Worm (Caenorhabditis elegans) whole organism, early embryonic: ENCODE measurements around the gene T24C4.10.

Experiments used
- B0310.2 ChIP-seq: sonication (generic microtip); optimal IDR thresholded peaks from 2 replicates; lab custom pipeline; 2016; ENCODE audit warnings: mild to moderate bottlenecking, missing genetic modification characterization, missing compliant biosample characterization
- F13C5.2 ChIP-seq: sonication (generic microtip); optimal IDR thresholded peaks from 2 replicates; lab custom pipeline; 2017; ENCODE audit warnings: mild to moderate bottlenecking, missing genetic modification characterization, inconsistent platforms, missing compliant biosample characterization
- aly-1 ChIP-seq: sonication (generic microtip); optimal IDR thresholded peaks from 2 replicates; lab custom pipeline; 2016; ENCODE audit warnings: missing genetic modification characterization, missing compliant biosample characterization
- ama-1 ChIP-seq: fragments of 150-350 bp; optimal IDR thresholded peaks from 2 replicates; lab custom pipeline; 2014
- ceh-13 ChIP-seq: fragments of 200-800 bp; sonication (Bioruptor generic); optimal IDR thresholded peaks from 2 replicates; lab custom pipeline; 2018; ENCODE audit warnings: mild to moderate bottlenecking, missing genetic modification characterization, missing compliant biosample characterization
- ceh-36 ChIP-seq: sonication (generic microtip); optimal IDR thresholded peaks from 2 replicates; lab custom pipeline; 2016; ENCODE audit warnings: missing genetic modification characterization, inconsistent platforms, missing compliant biosample characterization
- ets-7 ChIP-seq: sonication (generic microtip); optimal IDR thresholded peaks from 2 replicates; lab custom pipeline; 2016; ENCODE audit warnings: missing genotype, missing genetic modification characterization, missing compliant biosample characterization
- flt-1 ChIP-seq: fragments of 200-800 bp; sonication (Bioruptor generic); IDR thresholded peaks from 2 replicates; pipeline ENCODE4 v1.3.6; 2022; ENCODE audit warnings: missing genetic modification characterization, missing compliant biosample characterization
- hmbx-1 ChIP-seq: sonication (generic microtip); optimal IDR thresholded peaks from 2 replicates; lab custom pipeline; 2016; ENCODE audit warnings: mild to moderate bottlenecking, missing genetic modification characterization, missing compliant biosample characterization
- hmg-4 ChIP-seq: fragments of 200-800 bp; sonication (Bioruptor generic); optimal IDR thresholded peaks from 2 replicates; lab custom pipeline; 2018; ENCODE audit warnings: mild to moderate bottlenecking, missing genetic modification characterization, missing compliant biosample characterization
- hnd-1 ChIP-seq: sonication (generic microtip); optimal IDR thresholded peaks from 2 replicates; lab custom pipeline; 2016; ENCODE audit warnings: missing genetic modification characterization, missing compliant biosample characterization
- pes-1 ChIP-seq: fragments of 200-800 bp; sonication (Bioruptor generic); IDR thresholded peaks from 2 replicates; pipeline ENCODE4 v1.3.6; 2022; ENCODE audit warnings: missing genetic modification reagents, missing genetic modification characterization, missing compliant biosample characterization
- scrt-1 ChIP-seq: fragments of 200-800 bp; sonication (Bioruptor generic); IDR thresholded peaks from 2 replicates; pipeline ENCODE4 v1.3.6; 2022; ENCODE audit warnings: missing genetic modification characterization, missing compliant biosample characterization
- sea-1 ChIP-seq: fragments of 200-800 bp; sonication (Bioruptor generic); conservative IDR thresholded peaks from 2 replicates; pipeline ENCODE4 v1.3.6; 2022; ENCODE audit warnings: missing genetic modification characterization, missing compliant biosample characterization
- tbx-11 ChIP-seq: fragments of 200-800 bp; sonication (Bioruptor generic); IDR thresholded peaks from 2 replicates; pipeline ENCODE4 v1.3.6; 2022; ENCODE audit warnings: missing genetic modification characterization, missing compliant biosample characterization
- tbx-37 ChIP-seq: fragments of 200-800 bp; sonication (Bioruptor generic); conservative IDR thresholded peaks from 2 replicates; pipeline ENCODE4 v1.3.6; 2022; ENCODE audit warnings: missing genetic modification reagents, missing genetic modification characterization, missing compliant biosample characterization
- tra-4 ChIP-seq: sonication (generic microtip); optimal IDR thresholded peaks from 2 replicates; lab custom pipeline; 2017; ENCODE audit warnings: missing genetic modification characterization, missing compliant biosample characterization

The T24C4.10 gene

ce11 chrIII:900134-900533, 9.1 kb upstream of the T24C4.10 start:
- TF ChIP-seq ceh-13 (GFP tag; lab: Kevin White, UChicago), result no peak
- TF ChIP-seq hmg-4 (GFP tag; lab: Kevin White, UChicago), result no peak
- TF ChIP-seq ceh-36 (tag; lab: Kevin White, UChicago), result no peak
- TF ChIP-seq pes-1, result no peak
- no peak for TF ChIP-seq hnd-1 (tag; lab: Kevin White, UChicago)
- no peak for TF ChIP-seq F13C5.2 (tag; lab: Kevin White, UChicago)
- TF ChIP-seq B0310.2 (tag; lab: Kevin White, UChicago), result no peak
- TF ChIP-seq tbx-11, result no peak
- no peak for TF ChIP-seq ets-7 (tag; lab: Kevin White, UChicago)
- no peak for TF ChIP-seq hmbx-1 (tag; lab: Kevin White, UChicago)

DNA sequence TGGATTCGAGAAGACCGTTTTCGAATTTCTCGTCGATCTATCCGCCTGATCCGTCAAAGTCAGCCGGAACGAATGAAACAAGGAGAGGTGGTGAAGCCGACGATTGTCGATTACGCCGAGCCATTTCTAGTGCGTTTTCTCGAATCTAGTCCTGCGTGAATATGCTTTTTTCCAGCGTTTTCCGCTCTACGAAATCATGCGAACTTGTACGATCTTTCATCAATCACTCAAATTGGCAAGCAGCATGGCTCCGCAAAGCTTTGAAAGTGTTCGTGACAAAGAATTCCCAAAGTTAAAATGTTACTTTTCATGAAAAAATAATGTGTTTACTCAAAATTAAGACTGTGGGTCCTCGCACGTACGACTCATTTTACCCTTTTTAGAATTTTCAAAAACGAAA, 5.9 kb upstream of the T24C4.10 start:
- TF ChIP-seq sea-1, result no peak
- TF ChIP-seq flt-1 (GFP tag; lab: Robert Waterston, UW), result no peak
- no peak for TF ChIP-seq scrt-1 (GFP tag; lab: Robert Waterston, UW)
- no peak for TF ChIP-seq ama-1 (lab: Kevin White, UChicago)
- no peak for TF ChIP-seq ets-7 (tag; lab: Kevin White, UChicago)
- TF ChIP-seq tra-4 (tag; lab: Kevin White, UChicago), result no peak
- no peak for TF ChIP-seq ceh-13 (GFP tag; lab: Kevin White, UChicago)
- TF ChIP-seq pes-1, result no peak
- no peak for TF ChIP-seq ceh-36 (tag; lab: Kevin White, UChicago)
- no peak for TF ChIP-seq aly-1 (tag; lab: Kevin White, UChicago)
- TF ChIP-seq F13C5.2 (tag; lab: Kevin White, UChicago), result no peak

DNA sequence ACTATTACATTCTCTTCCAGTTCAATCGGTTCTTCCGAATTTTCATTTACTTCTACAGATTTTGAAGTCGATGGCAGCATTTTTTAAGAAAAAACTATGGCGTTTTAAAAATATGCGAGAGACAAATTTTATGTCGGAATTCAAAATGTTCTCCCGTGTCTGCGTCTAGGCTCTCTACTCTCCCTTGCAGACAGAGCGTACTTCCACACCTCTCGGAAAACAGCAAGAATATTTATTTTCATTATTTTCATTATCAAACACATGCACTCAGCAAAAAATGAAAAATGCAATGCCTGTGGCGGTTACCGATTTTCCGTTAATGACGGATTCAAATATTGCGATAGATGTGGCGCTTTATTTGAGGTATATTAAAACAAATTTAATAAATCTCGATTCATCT, 4.5 kb upstream of the T24C4.10 start, which contains the start of the genes ztf-18 and F23H11.2:
Gene ztf-18 (minus strand): TSS at position 188 of the 400 bp plus-strand sequence.
Gene F23H11.2 (plus strand): TSS at position 223 of the 400 bp plus-strand sequence.
- no peak for TF ChIP-seq pes-1
- TF ChIP-seq ets-7 (tag; lab: Kevin White, UChicago), result no peak
- no peak for TF ChIP-seq flt-1 (GFP tag; lab: Robert Waterston, UW)
- no peak for TF ChIP-seq sea-1
- no peak for TF ChIP-seq tbx-11
- no peak for TF ChIP-seq tra-4 (tag; lab: Kevin White, UChicago)
- TF ChIP-seq F13C5.2 (tag; lab: Kevin White, UChicago), result no peak
- no peak for TF ChIP-seq ceh-36 (tag; lab: Kevin White, UChicago)
- TF ChIP-seq scrt-1 (GFP tag; lab: Robert Waterston, UW), result no peak
- TF ChIP-seq hmbx-1 (tag; lab: Kevin White, UChicago), result no peak

ce11 chrIII:888983-889549, 2.0 kb downstream of the T24C4.10 start:
- no peak for TF ChIP-seq ets-7 (tag; lab: Kevin White, UChicago)

DNA sequence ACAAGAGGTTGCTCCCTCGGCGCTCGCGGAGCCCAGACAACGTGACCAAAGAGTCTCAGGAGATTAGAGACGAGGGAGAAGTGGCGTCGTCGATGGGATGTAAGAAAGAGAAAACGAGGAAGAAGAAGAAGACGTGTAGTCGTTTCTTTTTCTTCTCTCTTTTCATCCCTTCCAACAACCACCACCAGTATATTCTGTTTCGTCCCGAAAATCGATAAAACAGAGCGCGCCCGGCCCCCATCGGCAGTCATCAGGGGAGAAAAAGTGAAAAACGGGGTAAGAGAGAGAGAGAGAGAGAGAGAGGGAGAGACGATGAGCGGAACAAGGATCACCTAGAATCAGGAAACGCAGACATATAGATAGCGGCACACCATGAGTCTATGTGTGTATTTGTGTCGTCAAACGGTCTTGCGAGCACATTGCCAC, 3.2 kb downstream of the T24C4.10 start:
- TF ChIP-seq B0310.2 (tag; lab: Kevin White, UChicago), result no peak
- TF ChIP-seq pes-1, result no peak
- TF ChIP-seq ceh-13 (GFP tag; lab: Kevin White, UChicago), result no peak
- TF ChIP-seq ceh-36 (tag; lab: Kevin White, UChicago), result no peak
- peak; percentile 28 for TF ChIP-seq aly-1 (tag; lab: Kevin White, UChicago)
- TF ChIP-seq tbx-11, result no peak
- no peak for TF ChIP-seq tbx-37 (GFP tag; lab: Robert Waterston, UW)
- peak; percentile 51 for TF ChIP-seq F13C5.2 (tag; lab: Kevin White, UChicago)
- TF ChIP-seq sea-1, result no peak
- TF ChIP-seq hnd-1 (tag; lab: Kevin White, UChicago), result no peak
- no peak for TF ChIP-seq hmbx-1 (tag; lab: Kevin White, UChicago)
- no peak for TF ChIP-seq tra-4 (tag; lab: Kevin White, UChicago)
- TF ChIP-seq scrt-1 (GFP tag; lab: Robert Waterston, UW), result no peak
- TF ChIP-seq hmg-4 (GFP tag; lab: Kevin White, UChicago), result peak; percentile 26
- TF ChIP-seq flt-1 (GFP tag; lab: Robert Waterston, UW), result 0 out of 2 replicates have a peak, but pooled peaks have one; percentile 25
- TF ChIP-seq ama-1 (lab: Kevin White, UChicago), result no peak
- no peak for TF ChIP-seq ets-7 (tag; lab: Kevin White, UChicago)

DNA sequence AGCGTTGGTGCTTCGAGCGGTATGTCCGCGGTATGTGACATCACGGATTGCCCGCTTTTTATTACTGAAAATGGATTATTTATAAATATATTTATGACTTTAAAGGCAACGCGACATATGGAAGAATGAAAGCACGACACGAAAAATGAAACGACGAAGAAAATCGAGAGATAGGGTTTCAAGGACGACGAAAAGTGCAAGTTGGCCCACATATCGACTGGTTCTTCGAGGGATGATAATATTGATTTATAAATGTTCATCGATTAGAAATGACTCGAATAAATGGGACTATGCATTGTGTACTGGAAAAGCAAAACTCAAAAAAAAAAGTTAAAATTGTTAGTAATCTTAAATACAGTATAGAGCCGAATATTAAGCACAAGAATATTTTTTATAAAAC, 4.3 kb downstream of the T24C4.10 start, which contains the start of gene zer-1:
Gene zer-1 (minus strand): TSS at position 68 of the 400 bp plus-strand sequence.
- TF ChIP-seq B0310.2 (tag; lab: Kevin White, UChicago), result no peak
- TF ChIP-seq F13C5.2 (tag; lab: Kevin White, UChicago), result no peak
- no peak for TF ChIP-seq hnd-1 (tag; lab: Kevin White, UChicago)
- TF ChIP-seq pes-1, result no peak
- TF ChIP-seq hmg-4 (GFP tag; lab: Kevin White, UChicago), result no peak
- TF ChIP-seq aly-1 (tag; lab: Kevin White, UChicago), result no peak
- no peak for TF ChIP-seq ets-7 (tag; lab: Kevin White, UChicago)
- no peak for TF ChIP-seq tbx-37 (GFP tag; lab: Robert Waterston, UW)
- TF ChIP-seq hmbx-1 (tag; lab: Kevin White, UChicago), result no peak
- TF ChIP-seq flt-1 (GFP tag; lab: Robert Waterston, UW), result no peak
- no peak for TF ChIP-seq tbx-11
- TF ChIP-seq ama-1 (lab: Kevin White, UChicago), result no peak
- TF ChIP-seq scrt-1 (GFP tag; lab: Robert Waterston, UW), result no peak
- TF ChIP-seq ceh-36 (tag; lab: Kevin White, UChicago), result no peak
- TF ChIP-seq sea-1, result no peak
- no peak for TF ChIP-seq tra-4 (tag; lab: Kevin White, UChicago)
- TF ChIP-seq ceh-13 (GFP tag; lab: Kevin White, UChicago), result no peak

ce11 chrIII:883595-883994, 7.4 kb downstream of the T24C4.10 start:
- TF ChIP-seq ets-7 (tag; lab: Kevin White, UChicago), result no peak
- no peak for TF ChIP-seq tbx-11
- TF ChIP-seq F13C5.2 (tag; lab: Kevin White, UChicago), result no peak
- TF ChIP-seq ceh-13 (GFP tag; lab: Kevin White, UChicago), result no peak
- TF ChIP-seq sea-1, result no peak
- TF ChIP-seq ama-1 (lab: Kevin White, UChicago), result no peak
- TF ChIP-seq B0310.2 (tag; lab: Kevin White, UChicago), result no peak
- TF ChIP-seq tra-4 (tag; lab: Kevin White, UChicago), result no peak
- TF ChIP-seq ceh-36 (tag; lab: Kevin White, UChicago), result no peak
- TF ChIP-seq flt-1 (GFP tag; lab: Robert Waterston, UW), result no peak
- TF ChIP-seq hmg-4 (GFP tag; lab: Kevin White, UChicago), result no peak
- TF ChIP-seq hnd-1 (tag; lab: Kevin White, UChicago), result no peak
- no peak for TF ChIP-seq tbx-37 (GFP tag; lab: Robert Waterston, UW)
- TF ChIP-seq hmbx-1 (tag; lab: Kevin White, UChicago), result no peak
- TF ChIP-seq scrt-1 (GFP tag; lab: Robert Waterston, UW), result no peak
